Worm (Caenorhabditis elegans) whole organism, L3 larva: ENCODE data around the gene F29B9.12.

ENCODE experiments used
- R02D3.7 ChIP-seq: fragments of 150-350 bp; optimal IDR thresholded peaks from 2 replicates; lab custom pipeline; 2014; ENCODE audit warnings: missing biosample characterization, missing genetic modification characterization
- ceh-28 ChIP-seq: fragments of 150-350 bp; optimal IDR thresholded peaks from 2 replicates; lab custom pipeline; 2014; ENCODE audit warnings: missing biosample characterization, missing genetic modification reagents, missing genetic modification characterization
- ceh-82 ChIP-seq: fragments of 150-350 bp; optimal IDR thresholded peaks from 2 replicates; lab custom pipeline; 2014; ENCODE audit warnings: missing biosample characterization, missing genetic modification characterization
- elt-3 ChIP-seq, 3 experiments: fragments of 150-350 bp in 1 of 3; sonication (generic microtip) in 2 of 3; optimal IDR thresholded peaks; 2 replicates in 2 of 3; 4 replicates in 1 of 3; lab custom pipeline; 2014 to 2017; ENCODE audit warnings: missing biosample characterization in 3 of 3, missing genetic modification characterization in 3 of 3
- eor-1 ChIP-seq, 2 experiments: fragments of 150-350 bp; optimal IDR thresholded peaks; 2 replicates each; lab custom pipeline; 2014 to 2018; ENCODE audit warnings: missing biosample characterization in 2 of 2, missing genetic modification characterization in 2 of 2
- pqm-1 ChIP-seq: fragments of 150-350 bp; optimal IDR thresholded peaks from 2 replicates; lab custom pipeline; 2017; ENCODE audit warnings: missing biosample characterization, missing genetic modification characterization, inconsistent platforms
- ztf-11 ChIP-seq: fragments of 150-350 bp; optimal IDR thresholded peaks from 2 replicates; lab custom pipeline; 2014; ENCODE audit warnings: missing biosample characterization, missing genetic modification characterization
- ztf-4 ChIP-seq: fragments of 150-350 bp; optimal IDR thresholded peaks from 2 replicates; lab custom pipeline; 2014; ENCODE audit warnings: missing biosample characterization, missing genetic modification characterization

DNA sequence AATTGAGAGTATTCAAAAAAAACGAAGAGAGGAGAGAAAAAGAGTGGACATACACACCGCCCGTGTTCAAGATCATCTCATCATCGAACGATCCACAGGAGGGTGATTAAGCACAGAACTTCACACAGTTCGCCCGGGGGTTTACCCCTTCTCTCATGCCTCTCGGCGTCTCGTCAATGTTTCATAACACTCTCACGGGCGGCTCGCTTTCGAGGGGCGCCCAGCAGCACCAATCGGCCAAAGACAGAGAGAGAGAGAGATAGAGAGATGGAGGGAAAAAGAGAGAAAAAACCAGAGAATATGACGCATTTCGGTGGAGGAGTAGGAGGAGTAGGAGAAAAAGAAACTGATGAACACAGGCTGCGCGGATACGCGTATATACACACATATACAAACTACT, 35.8 kb downstream of the F29B9.12 start:
- no peak for TF ChIP-seq ceh-28 (tag; lab: Kevin White, UChicago)
- peak; percentile 47 for TF ChIP-seq pqm-1 (tag; lab: Kevin White, UChicago)
- no peak for TF ChIP-seq ztf-4
- TF ChIP-seq elt-3 (tag; optimal IDR thresholded peaks at IDR 0.05; lab: Kevin White, UChicago), result no peak
- no peak for TF ChIP-seq ztf-11 (tag; lab: Kevin White, UChicago)
- TF ChIP-seq ceh-82 (tag; lab: Kevin White, UChicago), result no peak
- TF ChIP-seq eor-1 (tag; optimal IDR thresholded peaks at IDR 0.05; lab: Kevin White, UChicago), result no peak
- no peak for TF ChIP-seq R02D3.7
